Worm (Caenorhabditis elegans) whole organism, late embryonic: ENCODE results near the gene sri-28.

Experiments used
- K09A11.1 ChIP-seq: sonication (generic microtip); optimal IDR thresholded peaks from 2 replicates; lab custom pipeline; 2017; ENCODE audit warnings: antibody characterized with exemption, mild to moderate bottlenecking, missing genetic modification characterization, missing compliant biosample characterization; ENCODE audit not compliant: insufficient read depth
- ama-1 ChIP-seq: fragments of 150-350 bp; optimal IDR thresholded peaks from 2 replicates; lab custom pipeline; 2014
- ceh-6 ChIP-seq: fragments of 200-800 bp; sonication (Bioruptor generic); optimal IDR thresholded peaks from 2 replicates; lab custom pipeline; 2018; ENCODE audit warnings: mild to moderate bottlenecking, missing genetic modification characterization, missing compliant biosample characterization
- elt-2 ChIP-seq: sonication (generic microtip); optimal IDR thresholded peaks from 2 replicates; lab custom pipeline; 2016; ENCODE audit warnings: missing genetic modification reagents, missing genetic modification characterization, missing compliant biosample characterization
- elt-4 ChIP-seq: sonication (generic microtip); optimal IDR thresholded peaks from 2 replicates; lab custom pipeline; 2016; ENCODE audit warnings: missing genetic modification characterization, missing compliant biosample characterization
- fkh-10 ChIP-seq: fragments of 150-350 bp; optimal IDR thresholded peaks from 2 replicates; lab custom pipeline; 2014; ENCODE audit warnings: missing biosample characterization, missing genetic modification reagents, missing genetic modification characterization
- gmeb-2 ChIP-seq: sonication (generic microtip); optimal IDR thresholded peaks from 2 replicates; lab custom pipeline; 2016; ENCODE audit warnings: missing genetic modification characterization, inconsistent platforms, missing compliant biosample characterization
- hlh-6 ChIP-seq: sonication (generic microtip); optimal IDR thresholded peaks from 2 replicates; lab custom pipeline; 2016; ENCODE audit warnings: missing genotype, missing genetic modification characterization, missing compliant biosample characterization
- mec-3 ChIP-seq: sonication (generic microtip); optimal IDR thresholded peaks from 2 replicates; lab custom pipeline; 2016; ENCODE audit warnings: borderline replicate concordance, missing genetic modification characterization, missing compliant biosample characterization
- nfya-1 ChIP-seq: sonication (generic microtip); optimal IDR thresholded peaks from 2 replicates; lab custom pipeline; 2017; ENCODE audit warnings: missing genetic modification characterization, mild to moderate bottlenecking, missing compliant biosample characterization, antibody characterized with exemption, moderate library complexity
- pha-4 ChIP-seq: fragments of 150-350 bp; optimal IDR thresholded peaks from 2 replicates; lab custom pipeline; 2018; ENCODE audit warnings: missing biosample characterization, missing genetic modification reagents, missing genetic modification characterization
- ref-2 ChIP-seq: sonication (generic microtip); optimal IDR thresholded peaks from 2 replicates; lab custom pipeline; 2016; ENCODE audit warnings: missing genetic modification characterization, missing compliant biosample characterization
- unc-3 ChIP-seq, 2 experiments: fragments of 200-800 bp in 1 of 2; sonication (Bioruptor generic) in 1 of 2; sonication (generic microtip) in 1 of 2; conservative IDR thresholded peaks in 1 of 2; optimal IDR thresholded peaks in 1 of 2; 2 replicates each; pipeline versions ENCODE4 v1.3.6 to Lab custom; 2016 to 2022; ENCODE audit warnings: missing compliant biosample characterization in 2 of 2, missing genetic modification characterization in 2 of 2, missing genetic modification reagents in 1 of 2

DNA sequence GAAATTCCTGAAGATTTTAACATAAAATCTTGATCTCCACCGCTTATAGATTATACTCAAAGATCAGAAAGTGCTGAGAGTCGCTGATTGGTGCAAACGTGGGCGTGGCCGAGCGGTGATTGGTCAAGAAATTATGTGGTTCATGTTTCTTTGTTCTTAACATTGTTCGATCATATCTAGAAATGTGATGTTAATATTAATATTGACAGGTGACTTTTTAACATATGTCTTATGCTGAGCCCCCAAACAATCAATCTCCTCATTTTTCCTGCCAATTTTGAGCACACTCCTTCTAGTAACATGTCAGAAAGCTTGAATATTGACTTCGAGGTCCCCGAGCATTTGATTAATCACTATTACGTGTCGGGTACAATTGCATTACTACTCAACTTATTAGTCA is 4.5 kb upstream of the sri-28 start, which contains the start of gene sri-29:
- TF ChIP-seq hlh-6 (no peak), gmeb-2 (tag; lab: Kevin White, UChicago) (no peak), elt-2 (no peak), ceh-6 (GFP tag; lab: Kevin White, UChicago) (no peak), fkh-10 (GFP tag; lab: Kevin White, UChicago) (no peak), ama-1 (lab: Kevin White, UChicago) (no peak), ref-2 (tag; lab: Kevin White, UChicago) (no peak), nfya-1 (tag; lab: Kevin White, UChicago) (no peak), K09A11.1 (tag; lab: Kevin White, UChicago) (no peak), elt-4 (tag; lab: Kevin White, UChicago) (no peak), pha-4 (tag; lab: Kevin White, UChicago) (no peak), unc-3 (GFP tag; conservative IDR thresholded peaks at IDR 0.05; lab: Robert Waterston, UW) (no peak), unc-3 (tag; optimal IDR thresholded peaks at IDR 0.05; lab: Kevin White, UChicago) (no peak), mec-3 (tag; lab: Kevin White, UChicago) (no peak)
